Worm (Caenorhabditis elegans) whole organism, L4 larva: Measurements from ENCODE around the gene B0244.16.

Experiments used
- ama-1 ChIP-seq: fragments of 150-350 bp; optimal IDR thresholded peaks from 2 replicates; lab custom pipeline; 2014; ENCODE audit warnings: inconsistent platforms, mixed read lengths
- dmd-9 ChIP-seq: fragments of 200-800 bp; sonication (Bioruptor generic); IDR thresholded peaks from 2 replicates; pipeline ENCODE4 v1.3.6; 2022; ENCODE audit warnings: missing genetic modification reagents, missing genetic modification characterization, missing compliant biosample characterization
- lin-38 ChIP-seq: fragments of 200-800 bp; sonication (Bioruptor generic); IDR thresholded peaks from 2 replicates; pipeline ENCODE4 v1.3.6; 2022; ENCODE audit warnings: missing genetic modification reagents, missing genetic modification characterization, missing compliant biosample characterization
- mdl-1 ChIP-seq, 2 experiments: fragments of 150-350 bp in 1 of 2; sonication (generic microtip) in 1 of 2; optimal IDR thresholded peaks; 2 replicates each; lab custom pipeline; 2014 to 2017; ENCODE audit warnings: missing biosample characterization in 2 of 2, missing genetic modification characterization in 2 of 2
- snpc-1.2 ChIP-seq: fragments of 200-800 bp; sonication (Bioruptor generic); IDR thresholded peaks from 2 replicates; pipeline ENCODE4 v1.3.6; 2022; ENCODE audit warnings: missing genetic modification reagents, missing genetic modification characterization, missing compliant biosample characterization
- snpc-4 ChIP-seq: fragments of 150-350 bp; optimal IDR thresholded peaks from 2 replicates; lab custom pipeline; 2014; ENCODE audit warnings: missing biosample characterization, missing genetic modification characterization
- zag-1 ChIP-seq: fragments of 150-350 bp; optimal IDR thresholded peaks from 2 replicates; lab custom pipeline; 2014; ENCODE audit warnings: missing biosample characterization, missing genetic modification characterization

DNA sequence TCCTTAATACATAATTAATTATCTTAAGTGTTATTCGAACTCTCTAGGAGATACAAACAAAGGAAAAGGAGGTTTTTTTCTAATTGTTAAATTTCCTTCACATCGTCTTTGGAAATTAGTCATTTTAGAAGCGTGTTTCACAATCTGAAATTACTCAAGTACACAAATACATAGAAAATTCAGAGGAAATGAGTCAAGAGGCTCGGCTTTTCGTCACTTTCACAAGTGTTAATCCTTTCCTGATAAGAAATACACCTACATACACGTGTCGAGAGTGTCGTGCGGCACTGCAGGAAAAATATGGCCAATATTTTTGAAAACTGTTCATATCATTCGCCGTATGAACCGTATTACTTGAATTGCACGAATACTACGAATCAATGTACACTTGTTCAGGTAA, 6.4 kb downstream of the B0244.16 start, which contains the start of gene B0244.4:
- TF ChIP-seq snpc-4 (tag; lab: Kevin White, UChicago) (no peak), mdl-1 (tag; optimal IDR thresholded peaks at IDR 0.05; lab: Kevin White, UChicago) (no peak), ama-1 (lab: Kevin White, UChicago) (no peak), zag-1 (no peak), snpc-1.2 (GFP tag; lab: Robert Waterston, UW) (no peak), dmd-9 (GFP tag; lab: Robert Waterston, UW) (no peak), lin-38 (GFP tag; lab: Robert Waterston, UW) (no peak)
